Worm (Caenorhabditis elegans) whole organism, L1 larva: Measurements from ENCODE around the gene F44F4.9.

Experiments used
- C04F5.9 ChIP-seq: sonication (generic microtip); optimal IDR thresholded peaks from 2 replicates; lab custom pipeline; 2016; ENCODE audit warnings: missing genetic modification characterization, missing compliant biosample characterization
- C16A3.4 ChIP-seq: fragments of 150-350 bp; optimal IDR thresholded peaks from 2 replicates; lab custom pipeline; 2014; ENCODE audit warnings: missing biosample characterization, missing genetic modification characterization
- C34B4.2 ChIP-seq: sonication (generic microtip); optimal IDR thresholded peaks from 2 replicates; lab custom pipeline; 2017; ENCODE audit warnings: mild to moderate bottlenecking, missing genetic modification characterization, missing compliant biosample characterization
- F16B12.6 ChIP-seq: fragments of 150-350 bp; optimal IDR thresholded peaks from 2 replicates; lab custom pipeline; 2014; ENCODE audit warnings: missing biosample characterization, missing genetic modification characterization
- Y116A8C.19 ChIP-seq: sonication (generic microtip); optimal IDR thresholded peaks from 2 replicates; lab custom pipeline; 2016; ENCODE audit warnings: missing compliant biosample characterization, missing genetic modification characterization, borderline replicate concordance
- aly-2 ChIP-seq: fragments of 150-350 bp; optimal IDR thresholded peaks from 2 replicates; lab custom pipeline; 2014; ENCODE audit warnings: missing biosample characterization, missing genetic modification characterization
- blmp-1 ChIP-seq: fragments of 150-350 bp; optimal IDR thresholded peaks from 2 replicates; lab custom pipeline; 2014; ENCODE audit warnings: missing biosample characterization, missing genetic modification characterization
- ceh-63 ChIP-seq: fragments of 200-800 bp; sonication (Bioruptor generic); optimal IDR thresholded peaks from 2 replicates; lab custom pipeline; 2018; ENCODE audit warnings: mild to moderate bottlenecking, missing genetic modification characterization, missing compliant biosample characterization
- ceh-82 ChIP-seq, 3 experiments: fragments of 150-350 bp in 1 of 3; sonication (generic microtip) in 2 of 3; optimal IDR thresholded peaks; 2 replicates each; lab custom pipeline; 2014 to 2017; ENCODE audit warnings: missing biosample characterization in 3 of 3, missing genetic modification characterization in 3 of 3
- ces-1 ChIP-seq: fragments of 150-350 bp; optimal IDR thresholded peaks from 2 replicates; lab custom pipeline; 2014; ENCODE audit warnings: missing biosample characterization, missing genetic modification reagents, missing genetic modification characterization
- dpl-1 ChIP-seq, 3 experiments: fragments of 150-350 bp in 2 of 3; sonication (generic microtip) in 1 of 3; optimal IDR thresholded peaks; 2 replicates each; lab custom pipeline; 2014 to 2017; ENCODE audit warnings: missing biosample characterization in 3 of 3, missing genetic modification characterization in 3 of 3, missing genetic modification reagents in 3 of 3
- efl-1 ChIP-seq, 4 experiments: fragments of 150-350 bp; optimal IDR thresholded peaks in 3 of 4; peaks in 1 of 4; 1 replicate in 1 of 4; 2 replicates in 3 of 4; lab custom pipeline; 2014; ENCODE audit warnings: missing biosample characterization in 2 of 4, missing genetic modification characterization in 2 of 4, missing genetic modification reagents in 2 of 4
- egl-27 ChIP-seq, 2 experiments: fragments of 150-350 bp in 1 of 2; sonication (generic microtip); optimal IDR thresholded peaks; 3 replicates each; lab custom pipeline; 2017 to 2018; ENCODE audit warnings: missing biosample characterization in 2 of 2, missing genetic modification characterization in 2 of 2, missing genetic modification reagents in 2 of 2
- fkh-8 ChIP-seq: sonication (generic microtip); optimal IDR thresholded peaks from 2 replicates; lab custom pipeline; 2016; ENCODE audit warnings: mild to moderate bottlenecking, missing genetic modification characterization, missing compliant biosample characterization
- fos-1 ChIP-seq: fragments of 150-350 bp; optimal IDR thresholded peaks from 2 replicates; lab custom pipeline; 2014; ENCODE audit warnings: missing biosample characterization, missing genetic modification characterization
- grh-1 ChIP-seq: fragments of 200-800 bp; sonication (Bioruptor generic); IDR thresholded peaks from 2 replicates; pipeline ENCODE4 v1.3.6; 2022; ENCODE audit warnings: missing genetic modification reagents, missing genetic modification characterization, missing compliant biosample characterization
- hlh-17 ChIP-seq: fragments of 200-800 bp; sonication (Bioruptor generic); optimal IDR thresholded peaks from 2 replicates; lab custom pipeline; 2018; ENCODE audit warnings: missing genetic modification characterization, mild to moderate bottlenecking, missing compliant biosample characterization, moderate library complexity, borderline replicate concordance
- isw-1 ChIP-seq: fragments of 200-800 bp; sonication (Bioruptor generic); IDR thresholded peaks from 2 replicates; pipeline ENCODE4 v1.3.6; 2022; ENCODE audit warnings: missing genetic modification characterization, missing compliant biosample characterization
- lin-14 ChIP-seq: fragments of 200-800 bp; sonication (Bioruptor generic); optimal IDR thresholded peaks from 2 replicates; lab custom pipeline; 2018; ENCODE audit warnings: mild to moderate bottlenecking, missing genetic modification characterization, moderate library complexity, missing compliant biosample characterization
- lin-15B ChIP-seq: fragments of 150-350 bp; sonication (generic microtip); optimal IDR thresholded peaks from 3 replicates; lab custom pipeline; 2014; ENCODE audit warnings: missing biosample characterization, missing genetic modification characterization
- lin-35 ChIP-seq, 2 experiments: fragments of 150-350 bp; optimal IDR thresholded peaks; 2 replicates each; lab custom pipeline; 2014; ENCODE audit warnings: missing biosample characterization in 2 of 2, missing genetic modification characterization in 2 of 2, missing genetic modification reagents in 2 of 2
- lin-39 ChIP-seq: fragments of 150-350 bp; optimal IDR thresholded peaks from 2 replicates; lab custom pipeline; 2014; ENCODE audit warnings: missing biosample characterization, missing genetic modification reagents, missing genetic modification characterization
- lsy-2 ChIP-seq, 2 experiments: fragments of 150-350 bp; optimal IDR thresholded peaks; 2 replicates each; lab custom pipeline; 2014; ENCODE audit warnings: missing biosample characterization in 2 of 2, missing genetic modification characterization in 2 of 2
- mab-9 ChIP-seq: fragments of 200-800 bp; sonication (Bioruptor generic); IDR thresholded peaks from 2 replicates; pipeline ENCODE4 v1.3.6; 2022; ENCODE audit warnings: missing genetic modification reagents, missing genetic modification characterization, missing compliant biosample characterization
- mdl-1 ChIP-seq, 2 experiments: fragments of 150-350 bp; optimal IDR thresholded peaks; 2 replicates each; lab custom pipeline; 2014 to 2017; ENCODE audit warnings: missing biosample characterization in 2 of 2, missing genetic modification characterization in 2 of 2, inconsistent platforms in 1 of 2
- nhr-12 ChIP-seq: sonication (generic microtip); optimal IDR thresholded peaks from 2 replicates; lab custom pipeline; 2017; ENCODE audit warnings: missing biosample characterization, missing genetic modification characterization
- nhr-19 ChIP-seq: fragments of 200-800 bp; sonication (Bioruptor generic); conservative IDR thresholded peaks from 2 replicates; pipeline ENCODE4 v1.3.6; 2022; ENCODE audit warnings: missing genetic modification characterization, missing compliant biosample characterization
- nhr-20 ChIP-seq: sonication (generic microtip); optimal IDR thresholded peaks from 2 replicates; lab custom pipeline; 2016; ENCODE audit warnings: mild to moderate bottlenecking, missing genetic modification characterization, missing compliant biosample characterization
- nhr-47 ChIP-seq: sonication (generic microtip); optimal IDR thresholded peaks from 2 replicates; lab custom pipeline; 2016; ENCODE audit warnings: mild to moderate bottlenecking, missing genetic modification characterization, moderate library complexity, missing compliant biosample characterization
- nhr-71 ChIP-seq: sonication (generic microtip); optimal IDR thresholded peaks from 2 replicates; lab custom pipeline; 2016; ENCODE audit warnings: mild to moderate bottlenecking, missing genetic modification characterization, moderate library complexity, missing compliant biosample characterization
- nhr-76 ChIP-seq: sonication (generic microtip); optimal IDR thresholded peaks from 2 replicates; lab custom pipeline; 2017; ENCODE audit warnings: missing biosample characterization, missing genetic modification characterization
- nhr-84 ChIP-seq: sonication (generic microtip); optimal IDR thresholded peaks from 2 replicates; lab custom pipeline; 2017; ENCODE audit warnings: missing biosample characterization, missing genetic modification characterization
- nhr-85 ChIP-seq: sonication (generic microtip); peaks from one replicate; lab custom pipeline; 2016; ENCODE audit warnings: missing genetic modification characterization, inconsistent platforms, missing compliant biosample characterization
- nhr-90 ChIP-seq: sonication (generic microtip); optimal IDR thresholded peaks from 2 replicates; lab custom pipeline; 2016; ENCODE audit warnings: mild to moderate bottlenecking, missing genetic modification characterization, missing compliant biosample characterization; ENCODE audit not compliant: poor library complexity
- pag-3 ChIP-seq: sonication (generic microtip); optimal IDR thresholded peaks from 2 replicates; lab custom pipeline; 2017; ENCODE audit warnings: missing genetic modification characterization, mild to moderate bottlenecking, missing compliant biosample characterization, antibody characterized with exemption, borderline replicate concordance; ENCODE audit not compliant: insufficient read depth
- pax-3 ChIP-seq: fragments of 200-800 bp; sonication (Bioruptor generic); optimal IDR thresholded peaks from 2 replicates; lab custom pipeline; 2018; ENCODE audit warnings: mild to moderate bottlenecking, missing genetic modification characterization, moderate library complexity, missing compliant biosample characterization
- pqm-1 ChIP-seq: sonication (generic microtip); optimal IDR thresholded peaks from 3 replicates; lab custom pipeline; 2017; ENCODE audit warnings: missing biosample characterization, missing genetic modification characterization
- rnt-1 ChIP-seq: sonication (generic microtip); optimal IDR thresholded peaks from 2 replicates; lab custom pipeline; 2016; ENCODE audit warnings: mild to moderate bottlenecking, missing genetic modification characterization, moderate library complexity, missing compliant biosample characterization
- skn-1 ChIP-seq: fragments of 150-350 bp; optimal IDR thresholded peaks from 2 replicates; lab custom pipeline; 2014; ENCODE audit warnings: missing biosample characterization, missing genetic modification characterization
- snu-23 ChIP-seq: sonication (generic microtip); optimal IDR thresholded peaks from 2 replicates; lab custom pipeline; 2016; ENCODE audit warnings: missing genetic modification characterization, missing compliant biosample characterization
- swsn-7 ChIP-seq: sonication (generic microtip); optimal IDR thresholded peaks from 2 replicates; lab custom pipeline; 2016; ENCODE audit warnings: missing genetic modification characterization, missing compliant biosample characterization
- tlp-1 ChIP-seq: fragments of 150-350 bp; optimal IDR thresholded peaks from 2 replicates; lab custom pipeline; 2014; ENCODE audit warnings: missing biosample characterization, missing genetic modification characterization
- unc-130 ChIP-seq: fragments of 150-350 bp; optimal IDR thresholded peaks from 2 replicates; lab custom pipeline; 2017; ENCODE audit warnings: missing biosample characterization, missing genetic modification characterization, inconsistent platforms
- unc-30 ChIP-seq: sonication (generic microtip); optimal IDR thresholded peaks from 2 replicates; lab custom pipeline; 2017; ENCODE audit warnings: missing biosample characterization, missing genetic modification characterization
- unc-62 ChIP-seq: fragments of 150-350 bp; optimal IDR thresholded peaks from 2 replicates; lab custom pipeline; 2014; ENCODE audit warnings: missing biosample characterization, missing genetic modification reagents, missing genetic modification characterization
- xbp-1 ChIP-seq: sonication (generic microtip); optimal IDR thresholded peaks from 2 replicates; lab custom pipeline; 2016; ENCODE audit warnings: missing genetic modification characterization, missing compliant biosample characterization
- zag-1 ChIP-seq: fragments of 150-350 bp; optimal IDR thresholded peaks from 2 replicates; lab custom pipeline; 2014; ENCODE audit warnings: missing biosample characterization, missing genetic modification characterization
- zip-4 ChIP-seq: fragments of 200-800 bp; sonication (Bioruptor generic); optimal IDR thresholded peaks from 2 replicates; lab custom pipeline; 2018; ENCODE audit warnings: mild to moderate bottlenecking, missing genetic modification characterization, moderate library complexity, missing compliant biosample characterization
- ztf-11 ChIP-seq, 2 experiments: sonication (generic microtip); optimal IDR thresholded peaks; 2 replicates each; lab custom pipeline; 2016 to 2017; ENCODE audit warnings: missing genetic modification characterization in 2 of 2, missing biosample characterization in 1 of 2, missing compliant biosample characterization in 1 of 2
- ztf-4 ChIP-seq: fragments of 150-350 bp; optimal IDR thresholded peaks from 2 replicates; lab custom pipeline; 2014; ENCODE audit warnings: missing biosample characterization, missing genetic modification characterization

F44F4.9 gene

ce11 chrII:10868670-10869246, 46.9 kb downstream of the F44F4.9 start, which contains the start of the genes gmps-1 and cap-2 (continued):
- TF ChIP-seq lin-15B (peak; percentile 81), xbp-1 (peak; percentile 96), pqm-1 (tag; lab: Kevin White, UChicago) (no peak), nhr-76 (tag; lab: Kevin White, UChicago) (no peak), lsy-2 (tag; optimal IDR thresholded peaks at IDR 0.05; lab: Kevin White, UChicago) (peak; percentile 100), pag-3 (tag; lab: Kevin White, UChicago) (no peak), efl-1 (optimal IDR thresholded peaks at IDR 0.05; lab: Kevin White, UChicago) (peak; percentile 95 to 97), efl-1 (GFP tag; optimal IDR thresholded peaks at IDR 0.05 in 1 of 2; lab: Kevin White, UChicago) (peak; percentile 83 to 99), mdl-1 (tag; optimal IDR thresholded peaks at IDR 0.05; lab: Kevin White, UChicago) (peak in 1 of 2 experiments; percentile 86), aly-2 (tag; lab: Kevin White, UChicago) (peak; percentile 93), C04F5.9 (tag; lab: Kevin White, UChicago) (peak; percentile 100), lin-35 (GFP tag; optimal IDR thresholded peaks at IDR 0.05; lab: Kevin White, UChicago) (peak; percentile 86 to 91), nhr-12 (tag; lab: Kevin White, UChicago) (no peak), isw-1 (GFP tag; lab: Robert Waterston, UW) (peak; percentile 97), ztf-11 (tag; optimal IDR thresholded peaks at IDR 0.05; lab: Kevin White, UChicago) (peak; percentile 42 to 92), Y116A8C.19 (tag; lab: Kevin White, UChicago) (no peak), ces-1 (GFP tag; lab: Kevin White, UChicago) (no peak), nhr-84 (tag; lab: Kevin White, UChicago) (peak; percentile 28), C34B4.2 (tag; lab: Kevin White, UChicago) (peak; percentile 88), nhr-85 (tag; lab: Kevin White, UChicago) (peak; percentile 98), ceh-63 (no peak), egl-27 (tag; optimal IDR thresholded peaks at IDR 0.05; lab: Kevin White, UChicago) (peak; percentile 31 to 64), zip-4 (GFP tag; lab: Kevin White, UChicago) (peak; percentile 96), swsn-7 (tag; lab: Kevin White, UChicago) (peak; percentile 98), nhr-19 (GFP tag; lab: Robert Waterston, UW) (peak; percentile 97), C16A3.4 (tag; lab: Kevin White, UChicago) (peak; percentile 94), lin-14 (GFP tag; lab: Kevin White, UChicago) (peak; percentile 96), lin-39 (tag; lab: Kevin White, UChicago) (peak; percentile 97), fkh-8 (tag; lab: Kevin White, UChicago) (peak; percentile 96), grh-1 (GFP tag; lab: Robert Waterston, UW) (peak; percentile 95), hlh-17 (GFP tag; lab: Kevin White, UChicago) (no peak), unc-130 (tag; lab: Kevin White, UChicago) (peak; percentile 89), tlp-1 (no peak), mab-9 (peak; percentile 95), pax-3 (peak; percentile 94)

ce11 chrII:10867219-10867618, 48.4 kb downstream of the F44F4.9 start:
- TF ChIP-seq nhr-90 (tag; lab: Kevin White, UChicago) (no peak), fos-1 (no peak), rnt-1 (tag; lab: Kevin White, UChicago) (peak; percentile 57), skn-1 (tag; lab: Kevin White, UChicago) (peak; percentile 15), dpl-1 (GFP tag; optimal IDR thresholded peaks at IDR 0.05; lab: Kevin White, UChicago) (peak in 2 of 3 experiments; percentile 3 to 18), nhr-71 (tag; lab: Kevin White, UChicago) (peak; percentile 57), efl-1 (optimal IDR thresholded peaks at IDR 0.05; lab: Kevin White, UChicago) (peak; percentile 33 to 42), efl-1 (GFP tag; optimal IDR thresholded peaks at IDR 0.05 in 1 of 2; lab: Kevin White, UChicago) (no peak), ztf-4 (peak; percentile 2), nhr-20 (peak; percentile 51), snu-23 (GFP tag; lab: Kevin White, UChicago) (peak; percentile 51), unc-30 (tag; lab: Kevin White, UChicago) (no peak), C16A3.4 (tag; lab: Kevin White, UChicago) (no peak), nhr-47 (tag; lab: Kevin White, UChicago) (peak; percentile 14), lsy-2 (tag; optimal IDR thresholded peaks at IDR 0.05; lab: Kevin White, UChicago) (peak; percentile 62 to 81), lin-35 (GFP tag; optimal IDR thresholded peaks at IDR 0.05; lab: Kevin White, UChicago) (peak; percentile 0 to 8), lin-14 (GFP tag; lab: Kevin White, UChicago) (peak; percentile 59), ceh-82 (tag; optimal IDR thresholded peaks at IDR 0.05; lab: Kevin White, UChicago) (peak in 1 of 3 experiments; percentile 11), blmp-1 (no peak), F16B12.6 (tag; lab: Kevin White, UChicago) (no peak), unc-62 (GFP tag; lab: Kevin White, UChicago) (no peak), zag-1 (tag; lab: Kevin White, UChicago) (no peak)
